Fruit fly (Drosophila melanogaster): ENCODE measurements around the gene Taf9.

Gene Taf9

DNA sequence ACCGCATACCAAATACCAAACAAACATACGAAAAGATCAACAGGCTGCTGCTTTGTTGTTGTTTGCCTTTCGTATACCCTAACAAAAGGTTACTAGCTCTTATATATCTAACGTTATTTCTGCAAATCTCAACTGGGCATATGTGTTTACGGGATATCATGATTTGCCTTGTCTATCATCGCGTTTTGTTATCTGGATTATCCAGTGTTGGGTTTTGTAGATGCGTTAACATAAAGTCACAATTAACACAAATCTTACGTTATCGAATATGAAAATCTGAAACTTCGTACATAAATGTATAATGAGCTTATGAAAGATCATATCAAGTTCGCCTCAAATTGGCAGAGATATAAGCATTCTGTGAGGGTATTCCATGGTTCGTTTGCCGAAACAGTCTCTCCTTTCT lies 11.7 kb upstream of the Taf9 start (continued):
- peak; percentile 8 for TF ChIP-seq Ssrp (tag; optimal IDR thresholded peaks at IDR 0.05)
- peak; percentile 51 for TF ChIP-seq CG10979 (tag; optimal IDR thresholded peaks at IDR 0.05)
- no peak for TF ChIP-seq luna (GFP tag; optimal IDR thresholded peaks at IDR 0.05)
- TF ChIP-seq usp (GFP tag; optimal IDR thresholded peaks at IDR 0.05): no peak
- no peak for TF ChIP-seq Mad (GFP tag; optimal IDR thresholded peaks at IDR 0.05)
- no peak for TF ChIP-seq PHDP (tag; optimal IDR thresholded peaks at IDR 0.05)
- no peak for TF ChIP-seq CG9817 (tag; optimal IDR thresholded peaks at IDR 0.05)
- TF ChIP-seq Meics (GFP tag; optimal IDR thresholded peaks at IDR 0.05): no peak
- TF ChIP-seq yki (optimal IDR thresholded peaks at IDR 0.05): no peak
- TF ChIP-seq CG4424 (GFP tag; optimal IDR thresholded peaks at IDR 0.05): no peak
- TF ChIP-seq CG8281 (tag; optimal IDR thresholded peaks at IDR 0.05): no peak
- TF ChIP-seq ro (GFP tag; IDR thresholded peaks at IDR 0.05): no peak
- no peak for TF ChIP-seq CG6765 (GFP tag; optimal IDR thresholded peaks at IDR 0.05)
- no peak for TF ChIP-seq Doc3 (GFP tag; IDR thresholded peaks at IDR 0.05; ENCODE audit: partially characterized antibody)
- TF ChIP-seq trem (tag; optimal IDR thresholded peaks at IDR 0.05): peak; percentile 6
- no peak for TF ChIP-seq pan (optimal IDR thresholded peaks at IDR 0.05)
- no peak for TF ChIP-seq pan (GFP tag; optimal IDR thresholded peaks at IDR 0.05 in 1 of 2, IDR thresholded peaks at IDR 0.05 in 1 of 2)
- TF ChIP-seq CG8944 (GFP tag; optimal IDR thresholded peaks at IDR 0.05): no peak
- TF ChIP-seq insv (GFP tag; optimal IDR thresholded peaks at IDR 0.05): no peak
- no peak for TF ChIP-seq caup (GFP tag; optimal IDR thresholded peaks at IDR 0.05; ENCODE audit: severe bottlenecking)
- TF ChIP-seq row (GFP tag; IDR thresholded peaks at IDR 0.05): peak; percentile 46; the same call in 1 of the 3 replicates
- TF ChIP-seq CG34224 (GFP tag; IDR thresholded peaks at IDR 0.05; ENCODE audit: partially characterized antibody): no peak
- TF ChIP-seq CG6791 (GFP tag; IDR thresholded peaks at IDR 0.05; ENCODE audit: partially characterized antibody): no peak
- no peak for TF ChIP-seq stwl (tag; optimal IDR thresholded peaks at IDR 0.05)
- no peak for TF ChIP-seq her (GFP tag; optimal IDR thresholded peaks at IDR 0.05)
- TF ChIP-seq btn (GFP tag; optimal IDR thresholded peaks at IDR 0.05): no peak
- no peak for TF ChIP-seq CG8359 (GFP tag; optimal IDR thresholded peaks at IDR 0.05; ENCODE audit: borderline replicate concordance)
- peak; percentile 17 for TF ChIP-seq CG17359 (tag; optimal IDR thresholded peaks at IDR 0.05)
- no peak for TF ChIP-seq CG12659 (GFP tag; optimal IDR thresholded peaks at IDR 0.05)
- TF ChIP-seq Adf1 (GFP tag; IDR thresholded peaks at IDR 0.05): no peak
- no peak for TF ChIP-seq pzg (GFP tag; optimal IDR thresholded peaks at IDR 0.05)
- TF ChIP-seq CrebB (tag; optimal IDR thresholded peaks at IDR 0.05): no peak
- TF ChIP-seq Dad (GFP tag; optimal IDR thresholded peaks at IDR 0.05): no peak
- no peak for TF ChIP-seq toy (GFP tag; IDR thresholded peaks at IDR 0.05)
- TF ChIP-seq CG32767 (GFP tag; IDR thresholded peaks at IDR 0.05): no peak
- TF ChIP-seq CG11560 (tag; IDR thresholded peaks at IDR 0.05): no peak
- TF ChIP-seq Ada2b (GFP tag; IDR thresholded peaks at IDR 0.05): no peak
- no peak for TF ChIP-seq HmgZ (tag; optimal IDR thresholded peaks at IDR 0.05)
- no peak for TF ChIP-seq CG4854 (GFP tag; optimal IDR thresholded peaks at IDR 0.05)
- TF ChIP-seq phol (tag; optimal IDR thresholded peaks at IDR 0.05): peak; percentile 45
- TF ChIP-seq YL-1 (GFP tag; optimal IDR thresholded peaks at IDR 0.05): no peak
- no peak for TF ChIP-seq hbn (GFP tag; IDR thresholded peaks at IDR 0.05; ENCODE audit: partially characterized antibody)
- no peak for TF ChIP-seq Atf6 (GFP tag; IDR thresholded peaks at IDR 0.05)
- TF ChIP-seq CG10565 (GFP tag; optimal IDR thresholded peaks at IDR 0.05): no peak
- no peak for TF ChIP-seq Bteb2 (GFP tag; optimal IDR thresholded peaks at IDR 0.05)
- TF ChIP-seq en (GFP tag; optimal IDR thresholded peaks at IDR 0.05): no peak
- TF ChIP-seq CG13894 (tag; optimal IDR thresholded peaks at IDR 0.05): no peak
- TF ChIP-seq Hey (tag; optimal IDR thresholded peaks at IDR 0.05): no peak
- no peak for TF ChIP-seq dm (GFP tag; optimal IDR thresholded peaks at IDR 0.05)
- TF ChIP-seq H2.0 (GFP tag; IDR thresholded peaks at IDR 0.05): no peak
- peak; percentile 28 for TF ChIP-seq CoRest (tag; optimal IDR thresholded peaks at IDR 0.05)
- no peak for TF ChIP-seq Hsf (GFP tag; optimal IDR thresholded peaks at IDR 0.05)

Measured in whole organism, embryonic.